Worm (Caenorhabditis elegans) whole organism, L4 larva: ENCODE data around the gene glr-4.

ENCODE experiments used
- D1046.2 ChIP-seq: fragments of 200-800 bp; sonication (Bioruptor generic); IDR thresholded peaks from 2 replicates; pipeline ENCODE4 v1.3.6; 2022; ENCODE audit warnings: missing genetic modification characterization, missing compliant biosample characterization
- F37D6.2 ChIP-seq: sonication (generic microtip); optimal IDR thresholded peaks from 2 replicates; lab custom pipeline; 2016; ENCODE audit warnings: mild to moderate bottlenecking, missing genetic modification characterization, missing compliant biosample characterization
- F44E2.7 ChIP-seq: fragments of 200-800 bp; sonication (Bioruptor generic); IDR thresholded peaks from 2 replicates; pipeline ENCODE4 v2.1.2; 2022; ENCODE audit warnings: missing genetic modification characterization, missing compliant biosample characterization
- R02D3.7 ChIP-seq: fragments of 150-350 bp; sonication (generic microtip); optimal IDR thresholded peaks from 3 replicates; lab custom pipeline; 2014; ENCODE audit warnings: missing biosample characterization, missing genetic modification characterization
- T20F7.1 ChIP-seq: fragments of 200-800 bp; sonication (Bioruptor generic); optimal IDR thresholded peaks from 2 replicates; lab custom pipeline; 2018; ENCODE audit warnings: mild to moderate bottlenecking, missing genetic modification characterization, missing compliant biosample characterization
- Y48G9A.11 ChIP-seq: fragments of 200-800 bp; sonication (Bioruptor generic); IDR thresholded peaks from 2 replicates; pipeline ENCODE4 v1.3.6; 2022; ENCODE audit warnings: missing genetic modification reagents, missing genetic modification characterization, missing compliant biosample characterization
- Y5F2A.4 ChIP-seq: fragments of 200-800 bp; sonication (Bioruptor generic); optimal IDR thresholded peaks from 2 replicates; lab custom pipeline; 2018; ENCODE audit warnings: mild to moderate bottlenecking, missing genetic modification characterization, missing compliant biosample characterization
- Y75B8A.6 ChIP-seq: fragments of 200-800 bp; sonication (Bioruptor generic); IDR thresholded peaks from 2 replicates; pipeline ENCODE4 v1.3.6; 2022; ENCODE audit warnings: missing genetic modification reagents, missing genetic modification characterization, missing compliant biosample characterization
- ceh-28 ChIP-seq: fragments of 150-350 bp; optimal IDR thresholded peaks from 2 replicates; lab custom pipeline; 2014; ENCODE audit warnings: missing biosample characterization, missing genetic modification reagents, missing genetic modification characterization
- ceh-32 ChIP-seq: sonication (generic microtip); optimal IDR thresholded peaks from 2 replicates; lab custom pipeline; 2016; ENCODE audit warnings: mild to moderate bottlenecking, missing genetic modification characterization, missing compliant biosample characterization; ENCODE audit not compliant: poor library complexity
- ceh-44 ChIP-seq: fragments of 200-800 bp; sonication (Bioruptor generic); IDR thresholded peaks from 2 replicates; pipeline ENCODE4 v1.3.6; 2022; ENCODE audit warnings: missing genetic modification reagents, missing genetic modification characterization, missing compliant biosample characterization
- ceh-62 ChIP-seq: sonication (generic microtip); optimal IDR thresholded peaks from 2 replicates; lab custom pipeline; 2017; ENCODE audit warnings: missing biosample characterization, missing genetic modification characterization
- ceh-82 ChIP-seq: sonication (generic microtip); optimal IDR thresholded peaks from 2 replicates; lab custom pipeline; 2017; ENCODE audit warnings: missing biosample characterization, missing genetic modification characterization
- ces-1 ChIP-seq: fragments of 150-350 bp; sonication (generic microtip); optimal IDR thresholded peaks from 4 replicates; lab custom pipeline; 2014; ENCODE audit warnings: missing biosample characterization, missing genetic modification reagents, missing genetic modification characterization
- daf-12 ChIP-seq: fragments of 150-350 bp; optimal IDR thresholded peaks from 2 replicates; lab custom pipeline; 2014; ENCODE audit warnings: missing biosample characterization, missing genetic modification reagents, missing genetic modification characterization
- daf-16 ChIP-seq, 3 experiments: sonication (generic microtip); optimal IDR thresholded peaks; 2 replicates each; lab custom pipeline; 2016 to 2017; ENCODE audit warnings: missing genetic modification characterization in 3 of 3, missing genetic modification reagents in 3 of 3, mild to moderate bottlenecking in 2 of 3, missing compliant biosample characterization in 2 of 3, missing biosample characterization in 1 of 3, moderate library complexity in 1 of 3
- daf-8 ChIP-seq: fragments of 200-800 bp; sonication (Bioruptor generic); IDR thresholded peaks from 2 replicates; pipeline ENCODE4 v1.3.6; 2022; ENCODE audit warnings: missing genetic modification characterization, missing compliant biosample characterization
- dmd-6 ChIP-seq: fragments of 200-800 bp; sonication (Bioruptor generic); IDR thresholded peaks from 2 replicates; pipeline ENCODE4 v1.3.6; 2022; ENCODE audit warnings: missing genetic modification reagents, missing genetic modification characterization, missing compliant biosample characterization
- dmd-8 ChIP-seq: fragments of 200-800 bp; sonication (Bioruptor generic); IDR thresholded peaks from 2 replicates; pipeline ENCODE4 v1.3.6; 2022; ENCODE audit warnings: missing genetic modification characterization, missing compliant biosample characterization
- dmd-9 ChIP-seq: fragments of 200-800 bp; sonication (Bioruptor generic); IDR thresholded peaks from 2 replicates; pipeline ENCODE4 v1.3.6; 2022; ENCODE audit warnings: missing genetic modification reagents, missing genetic modification characterization, missing compliant biosample characterization
- dpl-1 ChIP-seq: fragments of 150-350 bp; optimal IDR thresholded peaks from 2 replicates; lab custom pipeline; 2014; ENCODE audit warnings: missing biosample characterization, missing genetic modification reagents, missing genetic modification characterization
- dve-1 ChIP-seq: sonication (generic microtip); optimal IDR thresholded peaks from 2 replicates; lab custom pipeline; 2017; ENCODE audit warnings: antibody characterized with exemption, mild to moderate bottlenecking, missing genetic modification characterization, missing compliant biosample characterization; ENCODE audit not compliant: insufficient read depth
- fos-1 ChIP-seq: fragments of 150-350 bp; optimal IDR thresholded peaks from 2 replicates; lab custom pipeline; 2014; ENCODE audit warnings: missing biosample characterization, missing genetic modification characterization
- hlh-11 ChIP-seq: fragments of 200-800 bp; sonication (Bioruptor generic); optimal IDR thresholded peaks from 2 replicates; lab custom pipeline; 2018; ENCODE audit warnings: mild to moderate bottlenecking, missing genetic modification characterization, missing compliant biosample characterization
- hlh-30 ChIP-seq: sonication (generic microtip); optimal IDR thresholded peaks from 2 replicates; lab custom pipeline; 2017; ENCODE audit warnings: antibody characterized with exemption, mild to moderate bottlenecking, missing genetic modification characterization, missing compliant biosample characterization; ENCODE audit not compliant: insufficient read depth
- jun-1 ChIP-seq: fragments of 150-350 bp; optimal IDR thresholded peaks from 2 replicates; lab custom pipeline; 2014; ENCODE audit warnings: missing biosample characterization, missing genetic modification reagents, missing genetic modification characterization
- lin-1 ChIP-seq: fragments of 200-800 bp; sonication (Bioruptor generic); IDR thresholded peaks from 2 replicates; pipeline ENCODE4 v1.3.6; 2022; ENCODE audit warnings: missing genetic modification reagents, missing genetic modification characterization, missing compliant biosample characterization
- lin-15B ChIP-seq: fragments of 150-350 bp; sonication (generic microtip); optimal IDR thresholded peaks from 3 replicates; lab custom pipeline; 2014; ENCODE audit warnings: missing biosample characterization, missing genetic modification characterization
- lin-38 ChIP-seq: fragments of 200-800 bp; sonication (Bioruptor generic); IDR thresholded peaks from 2 replicates; pipeline ENCODE4 v1.3.6; 2022; ENCODE audit warnings: missing genetic modification reagents, missing genetic modification characterization, missing compliant biosample characterization
- lir-3 ChIP-seq: sonication (generic microtip); optimal IDR thresholded peaks from 2 replicates; lab custom pipeline; 2016; ENCODE audit warnings: mild to moderate bottlenecking, missing genetic modification characterization, missing compliant biosample characterization
- lsy-2 ChIP-seq, 2 experiments: fragments of 150-350 bp in 1 of 2; sonication (generic microtip) in 1 of 2; optimal IDR thresholded peaks; 2 replicates each; lab custom pipeline; 2014 to 2017; ENCODE audit warnings: missing biosample characterization in 2 of 2, missing genetic modification characterization in 2 of 2
- madf-9 ChIP-seq: fragments of 200-800 bp; sonication (Bioruptor generic); conservative IDR thresholded peaks from 2 replicates; pipeline ENCODE4 v1.3.6; 2022; ENCODE audit warnings: missing genetic modification reagents, missing genetic modification characterization, missing compliant biosample characterization
- mxl-3 ChIP-seq: fragments of 200-800 bp; sonication (Bioruptor generic); optimal IDR thresholded peaks from 2 replicates; lab custom pipeline; 2018; ENCODE audit warnings: mild to moderate bottlenecking, missing genetic modification characterization, missing compliant biosample characterization
- nhr-11 ChIP-seq: fragments of 150-350 bp; optimal IDR thresholded peaks from 2 replicates; lab custom pipeline; 2014; ENCODE audit warnings: missing biosample characterization, missing genetic modification characterization
- nhr-111 ChIP-seq: fragments of 200-800 bp; sonication (Bioruptor generic); optimal IDR thresholded peaks from 2 replicates; lab custom pipeline; 2018; ENCODE audit warnings: mild to moderate bottlenecking, missing genetic modification characterization, missing compliant biosample characterization
- nhr-237 ChIP-seq: sonication (generic microtip); optimal IDR thresholded peaks from 2 replicates; lab custom pipeline; 2017; ENCODE audit warnings: missing biosample characterization, missing genetic modification characterization
- nhr-25 ChIP-seq: sonication (generic microtip); optimal IDR thresholded peaks from 2 replicates; lab custom pipeline; 2017; ENCODE audit warnings: missing genetic modification characterization, mild to moderate bottlenecking, missing compliant biosample characterization, antibody characterized with exemption, moderate library complexity, borderline replicate concordance; ENCODE audit not compliant: insufficient read depth
- nhr-28 ChIP-seq: fragments of 150-350 bp; optimal IDR thresholded peaks from 2 replicates; lab custom pipeline; 2014; ENCODE audit warnings: missing biosample characterization, missing genetic modification characterization
- nhr-42 ChIP-seq: fragments of 200-800 bp; sonication (Bioruptor generic); IDR thresholded peaks from 2 replicates; pipeline ENCODE4 v1.3.6; 2022; ENCODE audit warnings: missing genetic modification characterization, missing compliant biosample characterization
- nhr-76 ChIP-seq: fragments of 150-350 bp; optimal IDR thresholded peaks from 2 replicates; lab custom pipeline; 2014; ENCODE audit warnings: missing biosample characterization, missing genetic modification characterization
- php-3 ChIP-seq: fragments of 200-800 bp; sonication (Bioruptor generic); IDR thresholded peaks from 2 replicates; pipeline ENCODE4 v1.3.6; 2022; ENCODE audit warnings: missing genetic modification reagents, missing genetic modification characterization, missing compliant biosample characterization
- sdz-12 ChIP-seq: fragments of 200-800 bp; sonication (Bioruptor generic); optimal IDR thresholded peaks from 2 replicates; lab custom pipeline; 2018; ENCODE audit warnings: mild to moderate bottlenecking, missing genetic modification characterization, missing compliant biosample characterization
- set-16 ChIP-seq: fragments of 200-800 bp; sonication (Bioruptor generic); IDR thresholded peaks from 2 replicates; pipeline ENCODE4 v1.3.6; 2022; ENCODE audit warnings: missing genetic modification reagents, missing genetic modification characterization, missing compliant biosample characterization
- skn-1 ChIP-seq: fragments of 150-350 bp; optimal IDR thresholded peaks from 2 replicates; lab custom pipeline; 2014; ENCODE audit warnings: missing biosample characterization, missing genetic modification characterization
- snpc-4 ChIP-seq: fragments of 150-350 bp; optimal IDR thresholded peaks from 2 replicates; lab custom pipeline; 2014; ENCODE audit warnings: missing biosample characterization, missing genetic modification characterization
- tag-97 ChIP-seq: fragments of 200-800 bp; sonication (Bioruptor generic); IDR thresholded peaks from 2 replicates; pipeline ENCODE4 v1.3.6; 2022; ENCODE audit warnings: missing genetic modification characterization, missing compliant biosample characterization
- unc-62 ChIP-seq, 3 experiments: fragments of 150-350 bp in 1 of 3; sonication (generic microtip); optimal IDR thresholded peaks in 2 of 3; peaks in 1 of 3; 1 replicate in 1 of 3; 2 replicates in 2 of 3; lab custom pipeline; 2014 to 2017; ENCODE audit warnings: missing biosample characterization in 3 of 3, missing genetic modification characterization in 3 of 3, missing genetic modification reagents in 3 of 3, missing genotype in 1 of 3
- zag-1 ChIP-seq: fragments of 150-350 bp; optimal IDR thresholded peaks from 2 replicates; lab custom pipeline; 2014; ENCODE audit warnings: missing biosample characterization, missing genetic modification characterization
- zfp-2 ChIP-seq: sonication (generic microtip); optimal IDR thresholded peaks from 2 replicates; lab custom pipeline; 2016; ENCODE audit warnings: mild to moderate bottlenecking, missing genetic modification characterization, missing compliant biosample characterization
- zfp-3 ChIP-seq: fragments of 200-800 bp; sonication (Bioruptor generic); conservative IDR thresholded peaks from 2 replicates; pipeline ENCODE4 v1.3.6; 2022; ENCODE audit warnings: missing genetic modification reagents, missing genetic modification characterization, missing compliant biosample characterization
- zip-2 ChIP-seq: fragments of 150-350 bp; optimal IDR thresholded peaks from 2 replicates; lab custom pipeline; 2014; ENCODE audit warnings: missing biosample characterization, missing genetic modification characterization

Gene glr-4

ce11 chrII:7808153-7808552 is 14.0 kb upstream of the glr-4 start:
- peak in 1 of 2 experiments; percentile 98 for TF ChIP-seq unc-62 (GFP tag; optimal IDR thresholded peaks at IDR 0.05 in 1 of 2; lab: Kevin White, UChicago)
- no peak for TF ChIP-seq unc-62 (tag; optimal IDR thresholded peaks at IDR 0.05; lab: Kevin White, UChicago)
- TF ChIP-seq tag-97: no peak

DNA sequence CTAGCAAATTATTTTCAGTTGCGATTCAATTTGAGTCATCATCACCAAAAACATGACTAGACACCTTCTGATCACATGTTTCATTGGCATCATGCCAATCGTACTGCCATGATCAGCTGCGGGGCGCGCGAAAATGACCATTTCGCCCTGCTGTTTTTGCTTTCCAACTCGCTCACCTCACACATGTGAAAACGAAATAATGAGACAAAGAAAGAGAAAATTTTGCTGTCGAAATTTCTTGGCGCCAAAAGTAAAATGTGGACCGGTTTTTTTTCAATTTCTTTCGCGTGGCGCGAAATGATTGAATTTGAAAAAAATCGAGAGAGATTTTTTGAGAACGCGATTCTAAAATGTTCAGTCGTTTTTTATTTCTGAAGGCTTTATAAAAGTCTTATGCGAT is 12.8 kb upstream of the glr-4 start:
- TF ChIP-seq Y48G9A.11 (GFP tag; lab: Robert Waterston, UW) (no peak), T20F7.1 (no peak), skn-1 (tag; lab: Kevin White, UChicago) (no peak), lir-3 (tag; lab: Kevin White, UChicago) (no peak), ceh-28 (tag; lab: Kevin White, UChicago) (no peak), nhr-11 (no peak), nhr-25 (tag; lab: Kevin White, UChicago) (no peak), hlh-30 (peak; percentile 70), nhr-111 (no peak), snpc-4 (tag; lab: Kevin White, UChicago) (no peak), R02D3.7 (tag; lab: Kevin White, UChicago) (no peak), nhr-237 (no peak), zfp-3 (GFP tag; lab: Robert Waterston, UW) (no peak), Y75B8A.6 (GFP tag; lab: Robert Waterston, UW) (no peak), dmd-8 (GFP tag; lab: Robert Waterston, UW) (no peak), hlh-11 (peak; percentile 9), zip-2 (tag; lab: Kevin White, UChicago) (no peak), php-3 (GFP tag; lab: Robert Waterston, UW) (no peak), lin-15B (tag; lab: Kevin White, UChicago) (no peak), lin-38 (GFP tag; lab: Robert Waterston, UW) (no peak), fos-1 (no peak), nhr-76 (tag; lab: Kevin White, UChicago) (no peak), mxl-3 (GFP tag; lab: Kevin White, UChicago) (peak; percentile 11), dmd-6 (GFP tag; lab: Robert Waterston, UW) (peak; percentile 45; the same call in 1 of the 2 replicates), lsy-2 (tag; optimal IDR thresholded peaks at IDR 0.05; lab: Kevin White, UChicago) (no peak), ceh-62 (tag; lab: Kevin White, UChicago) (no peak), daf-8 (GFP tag; lab: Robert Waterston, UW) (no peak), dpl-1 (GFP tag; lab: Kevin White, UChicago) (peak; percentile 67), D1046.2 (GFP tag; lab: Robert Waterston, UW) (no peak), nhr-42 (no peak), ceh-82 (tag; lab: Kevin White, UChicago) (no peak), ces-1 (GFP tag; lab: Kevin White, UChicago) (no peak)

- TF ChIP-seq ceh-44 (GFP tag; lab: Robert Waterston, UW) (no peak), Y5F2A.4 (GFP tag; lab: Kevin White, UChicago) (no peak), F37D6.2 (tag; lab: Kevin White, UChicago) (no peak), ceh-32 (tag; lab: Kevin White, UChicago) (no peak), sdz-12 (GFP tag; lab: Kevin White, UChicago) (no peak), daf-16 (GFP tag; optimal IDR thresholded peaks at IDR 0.05; lab: Kevin White, UChicago) (no peak), daf-16 (tag; optimal IDR thresholded peaks at IDR 0.05; lab: Kevin White, UChicago) (no peak), set-16 (GFP tag; lab: Robert Waterston, UW) (no peak), zfp-2 (tag; lab: Kevin White, UChicago) (no peak), zag-1 (no peak), F44E2.7 (no peak), ceh-82 (tag; lab: Kevin White, UChicago) (no peak), nhr-28 (no peak), dmd-9 (no peak), madf-9 (no peak), lin-1 (GFP tag; lab: Robert Waterston, UW) (no peak), daf-12 (tag; lab: Kevin White, UChicago) (no peak), jun-1 (tag; lab: Kevin White, UChicago) (no peak), dve-1 (tag; lab: Kevin White, UChicago) (no peak)
Observed at ce11 chrII:7806054-7806453, 11.9 kb upstream of the glr-4 start.
